Worm (Caenorhabditis elegans): Measurements from ENCODE around the gene ZK1128.7.

DNA sequence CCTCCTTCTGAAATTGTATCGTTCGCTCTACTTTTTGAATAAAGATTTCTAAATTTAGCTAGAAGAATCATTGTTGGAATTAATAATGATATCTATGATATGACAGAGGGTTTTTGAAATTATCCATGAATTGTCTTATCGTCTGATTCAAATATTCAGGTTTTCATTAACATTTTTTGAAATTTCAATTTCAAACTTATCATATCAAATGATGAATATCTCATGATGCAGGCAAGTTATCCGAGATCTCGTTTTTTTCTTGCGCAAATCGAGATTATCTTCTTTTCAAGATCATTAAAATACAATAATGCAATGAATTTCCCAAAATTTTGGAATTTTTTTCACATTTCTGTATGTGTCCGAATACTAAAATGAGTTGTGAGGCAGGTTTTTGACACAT is 38.8 kb upstream of the ZK1128.7 start, which contains the start of gene spop-1:
- TF ChIP-seq T22C8.4 (GFP tag; IDR thresholded peaks at IDR 0.05) (no peak), klf-2 (GFP tag; conservative IDR thresholded peaks at IDR 0.05) (no peak), ztf-29 (GFP tag; IDR thresholded peaks at IDR 0.05) (no peak), flt-1 (GFP tag; IDR thresholded peaks at IDR 0.05) (no peak), tab-1 (GFP tag; IDR thresholded peaks at IDR 0.05) (no peak)
